Fruit fly (Drosophila melanogaster) whole organism, embryonic: Measurements from ENCODE around the gene CG46313.
A peak's percentile ranks its signal among the peaks of the same experiment; 100 is the strongest.

ENCODE experiments used
- Ada2b ChIP-seq: fragments of 200-800 bp; sonication (Bioruptor generic); IDR thresholded peaks from 2 replicates; pipeline ENCODE4 v1.3.6; 2022; ENCODE audit warnings: missing biosample characterization, missing genetic modification characterization
- Atf-2 ChIP-seq: fragments of 200-800 bp; sonication (Bioruptor generic); optimal IDR thresholded peaks from 2 replicates; lab custom pipeline; 2016; ENCODE audit warnings: missing biosample characterization, missing genetic modification characterization
- Bgb ChIP-seq: fragments of 200-800 bp; sonication (Bioruptor generic); IDR thresholded peaks from 2 replicates; pipeline ENCODE4 v1.3.6; 2022; ENCODE audit warnings: missing biosample characterization, missing genetic modification characterization; ENCODE audit not compliant: partially characterized antibody
- CG10366 ChIP-seq: fragments of 200-800 bp; sonication (Bioruptor generic); IDR thresholded peaks from 2 replicates; pipeline ENCODE4 v1.3.6; 2022; ENCODE audit warnings: missing biosample characterization, missing genetic modification characterization
- CG11695 ChIP-seq: fragments of 200-800 bp; sonication (Bioruptor generic); IDR thresholded peaks from 3 replicates; pipeline ENCODE4 v1.3.6; 2022; ENCODE audit warnings: missing biosample characterization, missing genetic modification characterization
- CG12236 ChIP-seq: fragments of 200-800 bp; sonication (Bioruptor generic); optimal IDR thresholded peaks from 2 replicates; lab custom pipeline; 2016; ENCODE audit warnings: missing biosample characterization, missing genetic modification characterization
- CG13894 ChIP-seq: fragments of 200-800 bp; sonication (Bioruptor generic); optimal IDR thresholded peaks from 3 replicates; lab custom pipeline; 2018; ENCODE audit warnings: missing biosample characterization, mild to moderate bottlenecking, missing genetic modification characterization, moderate library complexity
- CG14710 ChIP-seq: fragments of 200-800 bp; sonication (Bioruptor generic); optimal IDR thresholded peaks from 3 replicates; lab custom pipeline; 2019; ENCODE audit warnings: missing biosample characterization, mild to moderate bottlenecking, missing genetic modification characterization, moderate library complexity
- CG1529 ChIP-seq: fragments of 200-800 bp; sonication (Bioruptor generic); optimal IDR thresholded peaks from 3 replicates; lab custom pipeline; 2018; ENCODE audit warnings: missing biosample characterization, missing genetic modification characterization
- CG30403 ChIP-seq: fragments of 200-800 bp; sonication (Bioruptor generic); optimal IDR thresholded peaks from 3 replicates; lab custom pipeline; 2016; ENCODE audit warnings: missing biosample characterization, missing genetic modification characterization
- CG31224 ChIP-seq: fragments of 200-800 bp; sonication (Bioruptor generic); IDR thresholded peaks from 2 replicates; pipeline ENCODE4 v1.3.6; 2022; ENCODE audit warnings: missing biosample characterization, missing genetic modification characterization
- CG32767 ChIP-seq: fragments of 200-800 bp; sonication (Bioruptor generic); IDR thresholded peaks from 2 replicates; pipeline ENCODE4 v1.3.6; 2022; ENCODE audit warnings: missing biosample characterization, missing genetic modification characterization
- CG3281 ChIP-seq: fragments of 200-800 bp; sonication (Bioruptor generic); optimal IDR thresholded peaks from 3 replicates; lab custom pipeline; 2017; ENCODE audit warnings: missing biosample characterization, mild to moderate bottlenecking, missing genetic modification characterization
- CG34224 ChIP-seq: fragments of 200-800 bp; sonication (Bioruptor generic); IDR thresholded peaks from 3 replicates; pipeline ENCODE4 v1.3.6; 2022; ENCODE audit warnings: missing biosample characterization, missing genetic modification characterization; ENCODE audit not compliant: partially characterized antibody
- CG7271 ChIP-seq: fragments of 200-800 bp; sonication (Bioruptor generic); optimal IDR thresholded peaks from 2 replicates; lab custom pipeline; 2018; ENCODE audit warnings: missing biosample characterization, mild to moderate bottlenecking, missing genetic modification characterization, moderate library complexity
- CG7745 ChIP-seq: fragments of 200-800 bp; sonication (Bioruptor generic); optimal IDR thresholded peaks from 2 replicates; lab custom pipeline; 2018; ENCODE audit warnings: missing biosample characterization, mild to moderate bottlenecking, missing genetic modification characterization, moderate library complexity
- CG7839 ChIP-seq: fragments of 200-800 bp; sonication (Bioruptor generic); optimal IDR thresholded peaks from 3 replicates; lab custom pipeline; 2018; ENCODE audit warnings: missing biosample characterization, mild to moderate bottlenecking, missing genetic modification characterization, moderate library complexity
- CG7987 ChIP-seq: fragments of 200-800 bp; sonication (Bioruptor generic); optimal IDR thresholded peaks from 2 replicates; lab custom pipeline; 2018; ENCODE audit warnings: missing biosample characterization, mild to moderate bottlenecking, missing genetic modification characterization, moderate library complexity
- CG8290 ChIP-seq, 3 experiments: fragments of 200-800 bp; sonication (Bioruptor generic); optimal IDR thresholded peaks; 2 replicates each; lab custom pipeline; 2016 to 2019; ENCODE audit warnings: missing biosample characterization in 3 of 3, missing genetic modification characterization in 3 of 3, mild to moderate bottlenecking in 2 of 3, moderate library complexity in 1 of 3
- CG8359 ChIP-seq: fragments of 200-800 bp; sonication (Bioruptor generic); optimal IDR thresholded peaks from 2 replicates; lab custom pipeline; 2017; ENCODE audit warnings: missing biosample characterization, mild to moderate bottlenecking, missing genetic modification characterization, borderline replicate concordance
- CG8944 ChIP-seq: fragments of 200-800 bp; sonication (Bioruptor generic); optimal IDR thresholded peaks from 3 replicates; lab custom pipeline; 2016; ENCODE audit warnings: missing biosample characterization, missing genetic modification characterization
- Deaf1 ChIP-seq: fragments of 200-800 bp; optimal IDR thresholded peaks from 3 replicates; lab custom pipeline; 2019; ENCODE audit warnings: missing biosample characterization, mild to moderate bottlenecking, missing genetic modification characterization, moderate library complexity
- Dref ChIP-seq: fragments of 200-800 bp; sonication (Bioruptor generic); IDR thresholded peaks from 2 replicates; pipeline ENCODE4 v1.3.6; 2022; ENCODE audit warnings: missing biosample characterization, missing genetic modification characterization
- E2f2 ChIP-seq: fragments of 200-800 bp; sonication (Bioruptor generic); IDR thresholded peaks from 2 replicates; pipeline ENCODE4 v1.3.6; 2022; ENCODE audit warnings: missing biosample characterization, missing genetic modification characterization
- GATAe ChIP-seq: fragments of 200-800 bp; sonication (Bioruptor generic); conservative IDR thresholded peaks from 2 replicates; pipeline ENCODE4 v1.3.6; 2022; ENCODE audit warnings: missing biosample characterization, missing genetic modification characterization
- HHEX ChIP-seq: fragments of 200-800 bp; sonication (Bioruptor generic); optimal IDR thresholded peaks from 3 replicates; lab custom pipeline; 2017; ENCODE audit warnings: missing biosample characterization, mild to moderate bottlenecking, missing genetic modification characterization, missing genetic modification reagents
- Hr39 ChIP-seq: fragments of >200 bp; optimal IDR thresholded peaks from 2 replicates; lab custom pipeline; 2017
- Pdp1 ChIP-seq, 2 experiments: fragments of 200-800 bp; sonication (Bioruptor generic); optimal IDR thresholded peaks; 3 replicates each; lab custom pipeline; 2016; ENCODE audit warnings: missing biosample characterization in 2 of 2, missing genetic modification characterization in 2 of 2, mild to moderate bottlenecking in 1 of 2, moderate library complexity in 1 of 2
- Rfx ChIP-seq: fragments of 200-800 bp; sonication (Bioruptor generic); IDR thresholded peaks from 2 replicates; pipeline ENCODE4 v1.3.6; 2022; ENCODE audit warnings: missing biosample characterization, missing genetic modification characterization
- al ChIP-seq: fragments of 200-800 bp; sonication (Bioruptor generic); IDR thresholded peaks from 2 replicates; pipeline ENCODE4 v1.3.6; 2022; ENCODE audit warnings: missing biosample characterization, missing genetic modification characterization
- bbx ChIP-seq: fragments of 200-800 bp; sonication (Bioruptor generic); IDR thresholded peaks from 2 replicates; pipeline ENCODE4 v1.3.6; 2022; ENCODE audit warnings: missing biosample characterization, missing genetic modification characterization; ENCODE audit not compliant: partially characterized antibody
- btn ChIP-seq: fragments of 200-800 bp; sonication (Bioruptor generic); optimal IDR thresholded peaks from 2 replicates; lab custom pipeline; 2016; ENCODE audit warnings: missing biosample characterization, missing genetic modification characterization
- chinmo ChIP-seq: fragments of 200-800 bp; sonication (Bioruptor generic); IDR thresholded peaks from 4 replicates; pipeline ENCODE4 v1.3.6; 2022; ENCODE audit warnings: missing biosample characterization, missing genetic modification characterization; ENCODE audit not compliant: partially characterized antibody
- crc ChIP-seq: fragments of 200-800 bp; sonication (Bioruptor generic); optimal IDR thresholded peaks from 2 replicates; lab custom pipeline; 2016; ENCODE audit warnings: missing biosample characterization, missing genetic modification characterization
- dmrt99B ChIP-seq: fragments of 200-800 bp; sonication (Bioruptor generic); optimal IDR thresholded peaks from 2 replicates; lab custom pipeline; 2018; ENCODE audit warnings: missing biosample characterization, mild to moderate bottlenecking, missing genetic modification characterization, moderate library complexity
- dysf ChIP-seq: fragments of 200-800 bp; sonication (Bioruptor generic); IDR thresholded peaks from 3 replicates; pipeline ENCODE4 v1.3.6; 2022; ENCODE audit warnings: missing biosample characterization, missing genetic modification characterization
- eyg ChIP-seq: fragments of 200-800 bp; sonication (Bioruptor generic); optimal IDR thresholded peaks from 3 replicates; lab custom pipeline; 2016; ENCODE audit warnings: missing biosample characterization, missing genetic modification characterization
- fru ChIP-seq: fragments of >200 bp; optimal IDR thresholded peaks from 2 replicates; lab custom pipeline; 2017
- grn ChIP-seq: fragments of 200-800 bp; sonication (Bioruptor generic); optimal IDR thresholded peaks from 3 replicates; lab custom pipeline; 2017; ENCODE audit warnings: missing biosample characterization, missing genetic modification characterization
- knrl ChIP-seq: fragments of 200-800 bp; sonication (Bioruptor generic); IDR thresholded peaks from 3 replicates; pipeline ENCODE4 v1.3.6; 2022; ENCODE audit warnings: missing biosample characterization, missing genetic modification characterization; ENCODE audit not compliant: partially characterized antibody
- mirr ChIP-seq: fragments of 200-800 bp; sonication (Bioruptor generic); optimal IDR thresholded peaks from 3 replicates; lab custom pipeline; 2018; ENCODE audit warnings: missing biosample characterization, mild to moderate bottlenecking, missing genetic modification characterization
- otp ChIP-seq: fragments of 200-800 bp; sonication (Bioruptor generic); IDR thresholded peaks from 3 replicates; pipeline ENCODE4, ENCODE4 v1.3.6; 2022; ENCODE audit warnings: missing biosample characterization, missing genetic modification characterization
- pho ChIP-seq: fragments of 200-800 bp; sonication (Bioruptor generic); optimal IDR thresholded peaks from 2 replicates; lab custom pipeline; 2016; ENCODE audit warnings: missing biosample characterization, missing genetic modification characterization
- pros ChIP-seq: fragments of 200-800 bp; sonication (Bioruptor generic); optimal IDR thresholded peaks from 3 replicates; lab custom pipeline; 2019; ENCODE audit warnings: missing biosample characterization, mild to moderate bottlenecking, missing genetic modification characterization, moderate library complexity
- sens ChIP-seq: fragments of 200-800 bp; sonication (Bioruptor generic); peaks from one replicate; lab custom pipeline; 2016; ENCODE audit warnings: missing biosample characterization, missing genetic modification characterization
- slbo ChIP-seq: fragments of 200-800 bp; sonication (Bioruptor generic); IDR thresholded peaks from 2 replicates; pipeline ENCODE4 v1.3.6; 2022; ENCODE audit warnings: missing biosample characterization, missing genetic modification characterization
- sob ChIP-seq: fragments of 200-800 bp; sonication (Bioruptor generic); IDR thresholded peaks from 2 replicates; pipeline ENCODE4 v1.3.6; 2022; ENCODE audit warnings: missing biosample characterization, missing genetic modification characterization
- stwl ChIP-seq: fragments of 200-800 bp; sonication (Bioruptor generic); optimal IDR thresholded peaks from 3 replicates; lab custom pipeline; 2018; ENCODE audit warnings: missing biosample characterization, mild to moderate bottlenecking, missing genetic modification characterization, moderate library complexity
- tio ChIP-seq: fragments of 200-800 bp; sonication (Bioruptor generic); optimal IDR thresholded peaks from 2 replicates; lab custom pipeline; 2017; ENCODE audit warnings: missing biosample characterization, missing genetic modification characterization, inconsistent platforms

CG46313 gene

dm6 chr3R:26952857-26953477 lies 25.4 kb upstream of the CG46313 start:
- no peak for TF ChIP-seq CG8359 (GFP tag; lab: Kevin White, UChicago)
- peak; percentile 70 for TF ChIP-seq grn
- TF ChIP-seq Bgb (GFP tag; lab: Robert Waterston, UW): peak; percentile 22; the same call in 1 of the 2 replicates
- 0 out of 3 replicates have a peak, but pooled peaks have one; percentile 8 for TF ChIP-seq dysf (GFP tag; lab: Robert Waterston, UW)
- TF ChIP-seq Ada2b: no peak
- TF ChIP-seq CG14710 (tag; lab: Kevin White, UChicago): no peak
- TF ChIP-seq mirr (GFP tag; lab: Kevin White, UChicago): peak; percentile 33
- TF ChIP-seq CG7271: no peak
- TF ChIP-seq CG32767 (GFP tag; lab: Robert Waterston, UW): 0 out of 2 replicates have a peak, but pooled peaks have one; percentile 30
- peak; percentile 3 for TF ChIP-seq Deaf1
- peak; percentile 91 for TF ChIP-seq pros (GFP tag; lab: Kevin White, UChicago)
- TF ChIP-seq sob (GFP tag; lab: Robert Waterston, UW): 0 out of 2 replicates have a peak, but pooled peaks have one; percentile 9
- TF ChIP-seq otp (GFP tag; lab: Robert Waterston, UW): 0 out of 3 replicates have a peak, but pooled peaks have one; percentile 14
- TF ChIP-seq Pdp1 (GFP tag; optimal IDR thresholded peaks at IDR 0.05; lab: Kevin White, UChicago): peak in 1 of 2 experiments; percentile 33
- TF ChIP-seq Rfx (GFP tag; lab: Robert Waterston, UW): 0 out of 2 replicates have a peak, but pooled peaks have one; percentile 4
- TF ChIP-seq E2f2 (GFP tag; lab: Robert Waterston, UW): no peak
- TF ChIP-seq knrl (GFP tag; lab: Robert Waterston, UW): 0 out of 3 replicates have a peak, but pooled peaks have one; percentile 36
- TF ChIP-seq Hr39 (lab: Kevin White, UChicago): no peak
- TF ChIP-seq CG7987 (GFP tag; lab: Kevin White, UChicago): peak; percentile 6
- TF ChIP-seq CG31224 (GFP tag; lab: Robert Waterston, UW): no peak
- TF ChIP-seq stwl (tag; lab: Kevin White, UChicago): no peak
- TF ChIP-seq HHEX (GFP tag; lab: Kevin White, UChicago): no peak
- 0 out of 4 replicates have a peak, but pooled peaks have one; percentile 65 for TF ChIP-seq chinmo (GFP tag; lab: Robert Waterston, UW)
- TF ChIP-seq Dref (GFP tag; lab: Robert Waterston, UW): no peak
- TF ChIP-seq CG8290 (GFP tag; optimal IDR thresholded peaks at IDR 0.05; lab: Kevin White, UChicago): no peak
- TF ChIP-seq CG8290 (tag; optimal IDR thresholded peaks at IDR 0.05; lab: Kevin White, UChicago): peak in 1 of 2 experiments; percentile 33
- TF ChIP-seq sens (GFP tag; lab: Kevin White, UChicago): peak; percentile 41

dm6 chr3R:26953478-26953874 lies 24.9 kb upstream of the CG46313 start:
- TF ChIP-seq Atf-2 (GFP tag; lab: Kevin White, UChicago): peak; percentile 35
- peak; percentile 12 for TF ChIP-seq CG7839 (tag; lab: Kevin White, UChicago)
- peak; percentile 64 for TF ChIP-seq pho
- TF ChIP-seq fru (lab: Kevin White, UChicago): no peak
- TF ChIP-seq eyg (GFP tag; lab: Kevin White, UChicago): peak; percentile 25
- TF ChIP-seq CG7745 (tag; lab: Kevin White, UChicago): no peak
- TF ChIP-seq CG10366 (GFP tag; lab: Robert Waterston, UW): peak; percentile 48
- peak; percentile 20 for TF ChIP-seq tio (GFP tag; lab: Kevin White, UChicago)
- TF ChIP-seq CG3281 (GFP tag; lab: Kevin White, UChicago): peak; percentile 21
- no peak for TF ChIP-seq CG13894 (tag; lab: Kevin White, UChicago)
- TF ChIP-seq crc (GFP tag; lab: Kevin White, UChicago): peak; percentile 25
- TF ChIP-seq CG11695 (GFP tag; lab: Robert Waterston, UW): peak; percentile 12; the same call in 1 of the 3 replicates
- TF ChIP-seq bbx (GFP tag; lab: Robert Waterston, UW): no peak
- peak; percentile 2 for TF ChIP-seq btn (GFP tag; lab: Kevin White, UChicago)
- no peak for TF ChIP-seq CG34224 (GFP tag; lab: Robert Waterston, UW)
- no peak for TF ChIP-seq al (GFP tag; lab: Robert Waterston, UW)
- TF ChIP-seq CG1529 (GFP tag; lab: Kevin White, UChicago): no peak
- peak; percentile 25 for TF ChIP-seq dmrt99B (tag; lab: Kevin White, UChicago)
- peak; percentile 41; the same call in 1 of the 2 replicates for TF ChIP-seq slbo (GFP tag; lab: Robert Waterston, UW)
- no peak for TF ChIP-seq grn
- TF ChIP-seq GATAe (GFP tag; lab: Robert Waterston, UW): no peak
- TF ChIP-seq CG12236 (GFP tag; lab: Kevin White, UChicago): peak; percentile 11
- peak; percentile 28 for TF ChIP-seq CG30403
- TF ChIP-seq CG8944 (GFP tag; lab: Kevin White, UChicago): no peak
